Worm (Caenorhabditis elegans): Measurements from ENCODE around the gene Y6D1A.2.

The Y6D1A.2 gene

DNA sequence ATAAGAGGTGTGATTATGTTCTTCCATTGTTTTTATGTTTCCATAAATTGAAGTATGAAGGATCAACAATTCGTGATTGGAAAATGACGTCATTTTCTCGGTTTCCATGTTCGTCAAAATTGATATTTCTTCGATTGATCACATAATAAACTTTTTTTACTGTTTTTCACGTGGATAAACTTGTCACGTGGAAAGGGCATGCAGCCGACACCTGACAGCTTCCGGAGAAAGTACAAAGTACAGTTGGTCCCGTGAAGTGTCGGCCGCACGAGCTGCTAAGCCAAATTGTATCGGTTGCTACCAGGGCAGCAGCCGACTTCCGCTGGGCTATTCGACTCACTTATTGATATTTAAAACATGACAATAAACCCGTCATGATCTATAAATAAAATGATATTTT is 21.9 kb upstream of the Y6D1A.2 start:
- TF ChIP-seq unc-62 (GFP tag; optimal IDR thresholded peaks at IDR 0.05): no peak

DNA sequence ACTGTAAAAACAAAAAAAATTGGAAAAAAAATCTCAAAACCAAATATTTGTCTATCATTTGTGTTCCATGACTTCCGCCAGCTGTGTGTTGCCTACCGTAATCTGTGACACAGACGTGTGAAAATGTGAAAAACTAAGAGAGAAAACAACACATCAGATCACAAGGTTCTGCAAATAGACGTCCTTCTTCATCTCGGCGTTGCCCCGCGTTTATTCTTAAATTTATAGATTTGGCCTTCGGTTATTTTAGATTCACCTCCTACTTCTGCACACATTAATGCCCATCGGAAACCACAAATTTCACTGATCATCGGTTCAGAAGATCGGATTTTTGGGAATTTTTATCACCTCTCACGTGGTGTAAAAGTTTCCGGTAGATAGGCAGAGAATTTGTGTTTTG is 19.4 kb upstream of the Y6D1A.2 start:
- no peak for TF ChIP-seq unc-62 (GFP tag; optimal IDR thresholded peaks at IDR 0.05)

- no peak for TF ChIP-seq unc-62 (GFP tag; optimal IDR thresholded peaks at IDR 0.05)
These were observed 18.6 kb upstream of the Y6D1A.2 start for ce11 chrII:11838353-11838752.

- TF ChIP-seq unc-62 (GFP tag; optimal IDR thresholded peaks at IDR 0.05): no peak
These were observed 17.0 kb upstream of the Y6D1A.2 start for ce11 chrII:11836554-11837218.

ce11 chrII:11835208-11835607 is 15.5 kb upstream of the Y6D1A.2 start, which contains the start of gene T27D12.6:
TSS of gene T27D12.6 (plus strand) at chrII:11835508.
- no peak for TF ChIP-seq unc-62 (GFP tag; optimal IDR thresholded peaks at IDR 0.05)

- TF ChIP-seq unc-62 (GFP tag; optimal IDR thresholded peaks at IDR 0.05): no peak
These were observed 12.8 kb upstream of the Y6D1A.2 start, which contains the start of gene clec-144 for ce11 chrII:11832475-11832874. TSS of gene clec-144 (minus strand) at chrII:11832575.

DNA sequence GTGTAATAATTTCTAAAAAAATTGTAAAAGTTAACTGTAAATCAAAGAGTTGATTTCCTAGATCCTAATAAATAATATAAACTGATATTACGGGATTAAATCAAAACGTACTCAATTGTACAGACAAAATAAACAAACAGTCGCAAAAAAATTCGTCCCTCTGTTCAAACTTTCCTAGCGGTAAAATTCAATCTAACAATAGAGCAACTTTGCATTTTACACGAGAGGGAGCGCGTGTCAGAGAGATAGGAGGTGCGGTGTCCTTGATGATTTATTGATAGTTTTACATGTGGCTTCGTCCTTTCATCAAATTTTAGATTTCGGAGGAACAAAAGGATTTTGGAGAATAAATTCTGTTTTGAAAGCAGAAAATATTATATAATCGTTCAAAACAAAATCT is 10.9 kb upstream of the Y6D1A.2 start:
- TF ChIP-seq unc-62 (GFP tag; optimal IDR thresholded peaks at IDR 0.05): no peak

ce11 chrII:11829920-11830319 is 10.2 kb upstream of the Y6D1A.2 start, which contains the start of gene pes-5:
TSS of gene pes-5 (minus strand) at chrII:11830020.
- no peak for TF ChIP-seq unc-62 (GFP tag; optimal IDR thresholded peaks at IDR 0.05)

DNA sequence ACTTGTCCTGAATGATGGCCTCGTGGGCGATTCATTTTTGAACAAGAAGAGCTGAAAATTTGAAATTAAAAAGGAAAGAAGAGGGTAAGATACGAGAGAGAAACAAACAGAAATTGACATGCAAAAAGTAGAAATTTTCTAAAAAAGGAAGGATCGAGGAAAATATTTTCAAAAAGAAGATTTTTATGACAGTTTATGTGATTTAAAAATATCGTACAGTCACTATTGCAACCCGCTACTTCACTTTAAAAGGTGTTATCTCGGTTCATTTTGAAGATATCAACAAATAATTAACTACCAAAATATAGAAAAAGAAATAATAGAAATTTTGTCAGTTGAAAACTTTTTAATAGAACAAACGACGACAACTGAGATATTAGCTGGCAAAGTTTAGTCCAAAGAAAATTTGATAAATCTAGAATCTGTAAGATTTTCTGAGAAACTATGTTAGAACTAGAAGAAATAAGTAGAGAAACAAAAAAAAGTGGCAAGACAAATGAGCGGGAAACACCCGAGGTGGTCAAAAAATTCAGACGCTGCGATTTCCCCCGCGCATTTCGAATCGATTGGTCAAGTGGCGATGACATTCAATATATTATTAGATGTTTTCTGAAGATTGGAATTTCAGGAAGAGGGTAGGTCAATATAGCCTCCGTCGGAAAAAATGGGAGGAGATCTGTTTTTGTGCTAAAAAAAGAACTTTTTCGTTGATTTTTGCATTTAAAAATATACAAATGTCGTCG is 4.0 kb upstream of the Y6D1A.2 start, which contains the start of gene Y6D1A.1:
Y6D1A.1 (minus strand) TSS at position 51 of the 743 bp plus-strand sequence.
- no peak for TF ChIP-seq unc-62 (GFP tag; optimal IDR thresholded peaks at IDR 0.05)

- TF ChIP-seq unc-62 (GFP tag; optimal IDR thresholded peaks at IDR 0.05): no peak
These were observed 3.2 kb downstream of the Y6D1A.2 start, which contains the start of gene pap-3 for ce11 chrII:11816475-11816874. TSS of gene pap-3 (minus strand) at chrII:11816575.

ce11 chrII:11816014-11816413 is 3.7 kb downstream of the Y6D1A.2 start:
- TF ChIP-seq unc-62 (GFP tag; optimal IDR thresholded peaks at IDR 0.05): no peak

DNA sequence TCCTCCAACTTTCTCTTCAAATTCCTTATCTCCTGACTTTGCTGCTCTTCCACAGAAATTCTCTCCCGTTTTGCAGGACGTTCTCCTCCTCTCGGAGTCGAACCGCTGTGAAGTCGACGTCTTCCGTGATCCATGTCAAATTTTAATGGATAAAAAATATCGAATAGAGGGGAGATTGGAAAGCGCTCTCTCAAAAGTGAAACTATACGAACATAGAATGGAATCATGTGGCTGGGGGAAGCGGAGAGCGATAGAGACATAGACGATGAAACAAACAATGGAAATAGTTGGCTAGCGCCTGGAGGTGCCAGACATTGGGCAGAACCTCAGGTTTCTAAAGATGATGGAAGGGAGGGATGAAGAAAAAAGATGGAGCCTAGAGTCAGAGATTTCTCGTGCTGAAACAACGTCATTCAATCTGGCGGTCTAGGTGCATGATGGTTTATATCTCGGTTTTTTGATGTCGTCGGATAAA is 5.8 kb downstream of the Y6D1A.2 start, which contains the start of gene F43G6.8:
F43G6.8 (minus strand) TSS at position 198 of the 475 bp plus-strand sequence.
- TF ChIP-seq unc-62 (GFP tag; optimal IDR thresholded peaks at IDR 0.05): no peak

ce11 chrII:11811241-11811640 is 8.5 kb downstream of the Y6D1A.2 start:
- no peak for TF ChIP-seq unc-62 (GFP tag; optimal IDR thresholded peaks at IDR 0.05)

DNA sequence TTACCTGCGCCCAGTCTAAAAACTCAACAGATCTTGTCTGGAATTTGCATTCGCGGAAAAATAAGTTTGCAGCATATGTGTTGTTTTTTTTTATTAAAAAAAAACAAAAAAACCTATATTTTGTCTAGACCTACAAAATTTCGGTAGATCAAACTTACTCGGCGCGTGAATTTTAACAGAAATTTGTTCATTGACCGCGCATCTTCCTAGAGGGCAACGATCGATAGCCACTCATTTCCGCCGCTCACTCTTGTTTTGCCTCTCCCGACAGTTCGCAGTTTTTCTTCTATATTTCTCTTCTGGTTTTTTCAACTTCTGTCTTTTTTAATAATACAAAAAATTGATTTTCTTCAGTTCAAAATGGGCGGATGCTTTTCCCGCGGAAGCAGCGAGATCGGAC is 9.3 kb downstream of the Y6D1A.2 start, which contains the start of gene F43G6.7:
F43G6.7 (plus strand) TSS at position 355 of the 400 bp plus-strand sequence.
- TF ChIP-seq unc-62 (GFP tag; optimal IDR thresholded peaks at IDR 0.05): no peak

DNA sequence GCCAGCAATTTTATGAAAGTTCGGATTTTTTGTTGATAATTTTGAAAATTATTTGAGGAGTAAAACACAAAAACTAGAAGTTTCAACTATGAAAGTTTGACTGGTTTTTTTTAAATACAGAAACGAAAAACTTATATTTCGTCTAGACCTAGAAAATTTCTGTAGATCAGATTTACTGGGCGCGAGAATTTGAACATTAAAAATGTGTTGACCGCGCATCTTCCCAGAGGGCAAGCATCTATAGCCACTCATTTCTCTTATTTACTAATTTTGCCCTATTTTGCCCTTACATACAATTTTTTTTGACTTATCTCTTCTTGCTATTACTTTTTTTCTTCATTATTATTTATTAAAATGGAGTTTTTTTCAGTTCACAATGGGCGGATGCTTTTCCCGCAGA is 10.7 kb downstream of the Y6D1A.2 start, which contains the start of gene F43G6.10:
F43G6.10 (plus strand) TSS at position 371 of the 400 bp plus-strand sequence.
- no peak for TF ChIP-seq unc-62 (GFP tag; optimal IDR thresholded peaks at IDR 0.05)

- TF ChIP-seq unc-62 (GFP tag; optimal IDR thresholded peaks at IDR 0.05): no peak
These were observed 13.5 kb downstream of the Y6D1A.2 start, which contains the start of gene jmjd-1.1 for ce11 chrII:11806256-11806655. TSS of gene jmjd-1.1 (plus strand) at chrII:11806556.
